Worm (Caenorhabditis elegans): ENCODE results near the gene F49C12.12.
A peak's percentile ranks its signal among the peaks of the same experiment; 100 is the strongest.

F49C12.12 gene

DNA sequence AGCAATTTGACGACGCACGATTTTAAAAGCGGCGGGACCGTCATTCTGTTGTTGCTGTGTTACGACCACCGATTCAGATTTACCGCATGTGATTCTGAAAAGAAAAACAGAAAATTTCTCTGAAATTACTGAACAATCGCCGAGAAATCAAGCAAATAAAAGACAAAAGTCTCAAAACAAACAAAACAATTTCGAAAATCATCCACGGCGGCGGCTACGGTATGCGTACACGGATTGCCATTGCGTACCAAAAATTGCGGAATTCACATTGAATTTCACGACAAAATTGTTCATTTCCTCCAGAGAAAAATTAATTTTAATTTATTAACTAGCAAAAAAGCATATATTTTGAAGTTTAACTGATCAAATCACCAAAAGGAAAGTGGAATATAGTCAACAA is 45.5 kb upstream of the F49C12.12 start, which contains the start of gene pezo-1:
Gene pezo-1, minus strand, starts transcription at position 101 of the 400 bp plus-strand sequence.
- peak; percentile 11 for TF ChIP-seq snpc-3.4 (tag; optimal IDR thresholded peaks at IDR 0.05)
- TF ChIP-seq repo-1 (tag; optimal IDR thresholded peaks at IDR 0.05), result no peak
- TF ChIP-seq lsl-1 (GFP tag; optimal IDR thresholded peaks at IDR 0.05), result peak; percentile 28
- no peak for TF ChIP-seq aptf-3 (GFP tag; IDR thresholded peaks at IDR 0.05)
- TF ChIP-seq C17E4.6 (GFP tag; IDR thresholded peaks at IDR 0.05), result no peak
- TF ChIP-seq hsf-1 (GFP tag; IDR thresholded peaks at IDR 0.05), result 0 out of 2 replicates have a peak, but pooled peaks have one; percentile 25
- no peak for TF ChIP-seq let-526 (GFP tag; IDR thresholded peaks at IDR 0.05)

- TF ChIP-seq snpc-3.4 (tag; optimal IDR thresholded peaks at IDR 0.05) (no peak), rcor-1 (GFP tag; IDR thresholded peaks at IDR 0.05) (no peak), C06A6.2 (GFP tag; conservative IDR thresholded peaks at IDR 0.05) (no peak), sdz-38 (tag; optimal IDR thresholded peaks at IDR 0.05) (no peak), Y67H2A.10 (GFP tag; conservative IDR thresholded peaks at IDR 0.05) (no peak), ceh-91 (GFP tag; IDR thresholded peaks at IDR 0.05) (no peak), lin-40 (tag; optimal IDR thresholded peaks at IDR 0.05) (no peak), F57A8.1 (GFP tag; optimal IDR thresholded peaks at IDR 0.05) (no peak)
Observed at ce11 chrIV:9353728-9354127, 32.8 kb upstream of the F49C12.12 start.

DNA sequence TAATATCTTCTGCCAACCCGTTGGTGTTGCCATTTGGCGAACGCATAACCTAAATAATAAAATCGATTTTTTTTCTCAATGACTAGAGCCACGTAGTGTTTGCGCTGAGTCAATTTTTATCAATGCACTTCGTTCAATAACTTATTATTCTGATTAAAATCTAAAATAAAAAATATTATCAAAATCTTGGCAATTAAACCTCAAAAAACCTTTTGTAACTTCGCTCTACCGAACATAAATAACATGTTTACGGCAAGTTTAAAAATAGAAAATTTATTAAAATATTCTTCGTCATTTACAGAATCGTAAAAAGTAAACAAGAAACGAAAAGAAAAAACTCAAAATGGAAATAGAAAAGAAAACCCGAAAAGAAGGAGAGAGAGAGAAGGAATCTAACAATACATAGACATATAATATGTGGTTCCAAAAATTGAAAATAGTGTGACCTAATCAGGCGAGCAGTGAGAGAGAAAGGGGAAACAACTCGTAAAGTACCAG is 22.3 kb upstream of the F49C12.12 start, which contains the start of gene pigc-1:
Gene pigc-1, minus strand, starts transcription at position 51 of the 498 bp plus-strand sequence.
- peak; percentile 24; the same call in 1 of the 2 replicates for TF ChIP-seq madf-6 (GFP tag; IDR thresholded peaks at IDR 0.05)
- no peak for TF ChIP-seq rcor-1 (GFP tag; IDR thresholded peaks at IDR 0.05)
- TF ChIP-seq Y53F4B.3 (GFP tag; IDR thresholded peaks at IDR 0.05), result no peak
- TF ChIP-seq Y56A3A.18 (GFP tag; IDR thresholded peaks at IDR 0.05), result 0 out of 2 replicates have a peak, but pooled peaks have one; percentile 27
- TF ChIP-seq snpc-4 (GFP tag; optimal IDR thresholded peaks at IDR 0.05), result no peak
- peak in 1 of 4 experiments; percentile 30 for TF ChIP-seq snpc-4 (tag; optimal IDR thresholded peaks at IDR 0.05)
- TF ChIP-seq hlh-26 (GFP tag; conservative IDR thresholded peaks at IDR 0.05), result no peak
- TF ChIP-seq B0336.3 (GFP tag; IDR thresholded peaks at IDR 0.05), result 0 out of 2 replicates have a peak, but pooled peaks have one; percentile 10

DNA sequence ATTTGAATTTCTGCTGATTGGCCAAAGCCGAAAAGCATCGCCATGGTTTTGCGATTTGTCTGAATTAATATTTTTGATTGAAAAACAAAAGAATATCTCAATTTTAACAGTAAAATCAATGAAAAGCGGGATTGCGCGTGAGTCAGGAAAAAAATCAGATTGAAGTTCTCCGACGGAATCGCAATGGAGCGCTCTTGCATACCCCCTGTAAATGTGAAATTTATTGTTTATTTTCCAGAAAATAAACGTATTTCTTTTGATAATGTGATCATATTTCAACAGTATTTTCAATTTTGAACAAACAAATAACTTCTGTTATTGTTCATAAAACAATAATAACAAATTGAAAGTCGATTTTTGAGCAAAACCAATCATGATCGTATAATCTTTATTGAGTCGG is 20.7 kb upstream of the F49C12.12 start, which contains the start of gene vps-26:
Gene vps-26, minus strand, starts transcription at position 200 of the 400 bp plus-strand sequence.
- TF ChIP-seq cebp-1 (GFP tag; IDR thresholded peaks at IDR 0.05), result no peak
- TF ChIP-seq cebp-1 (tag; optimal IDR thresholded peaks at IDR 0.05), result peak; percentile 23
- TF ChIP-seq nhr-27 (tag; optimal IDR thresholded peaks at IDR 0.05), result no peak
- no peak for TF ChIP-seq attf-6 (GFP tag; IDR thresholded peaks at IDR 0.05)
- peak; percentile 84 for TF ChIP-seq mcd-1 (GFP tag; IDR thresholded peaks at IDR 0.05)
- no peak for TF ChIP-seq hlh-12 (tag; optimal IDR thresholded peaks at IDR 0.05)
- TF ChIP-seq die-1 (tag; optimal IDR thresholded peaks at IDR 0.05), result no peak
- TF ChIP-seq B0261.1 (tag; optimal IDR thresholded peaks at IDR 0.05), result no peak
- TF ChIP-seq him-1 (tag; optimal IDR thresholded peaks at IDR 0.05), result peak; percentile 22
- peak; percentile 22 for TF ChIP-seq efl-1 (GFP tag; optimal IDR thresholded peaks at IDR 0.05)
- no peak for TF ChIP-seq sptf-2 (GFP tag; optimal IDR thresholded peaks at IDR 0.05)
- no peak for TF ChIP-seq madf-3 (GFP tag; IDR thresholded peaks at IDR 0.05)
- TF ChIP-seq K11D2.4 (GFP tag; IDR thresholded peaks at IDR 0.05), result no peak
- no peak for TF ChIP-seq snpc-4 (GFP tag; optimal IDR thresholded peaks at IDR 0.05)
- TF ChIP-seq snpc-4 (tag; optimal IDR thresholded peaks at IDR 0.05), result peak in 1 of 4 experiments; percentile 6
